Fruit fly (Drosophila melanogaster) whole organism, embryonic: ENCODE results near the gene CG33669.

Experiments
- Blimp-1 ChIP-seq: fragments of 200-800 bp; sonication (Bioruptor generic); optimal IDR thresholded peaks from 3 replicates; lab custom pipeline; 2018; ENCODE audit warnings: missing biosample characterization, missing genetic modification characterization, mild to moderate bottlenecking, moderate library complexity, missing genetic modification reagents
- CG1529 ChIP-seq: fragments of 200-800 bp; sonication (Bioruptor generic); optimal IDR thresholded peaks from 3 replicates; lab custom pipeline; 2018; ENCODE audit warnings: missing biosample characterization, missing genetic modification characterization
- CG31441 ChIP-seq: fragments of 200-800 bp; sonication (Bioruptor generic); IDR thresholded peaks from 2 replicates; pipeline ENCODE4 v1.3.6; 2022; ENCODE audit warnings: missing biosample characterization, missing genetic modification characterization
- Lpt ChIP-seq: fragments of >200 bp; optimal IDR thresholded peaks from 2 replicates; lab custom pipeline; 2018; ENCODE audit warnings: missing biosample characterization, missing genetic modification characterization
- Poxn ChIP-seq: fragments of 200-800 bp; sonication (Bioruptor generic); IDR thresholded peaks from 2 replicates; pipeline ENCODE4 v1.3.6; 2022; ENCODE audit warnings: missing biosample characterization, missing genetic modification characterization
- ham ChIP-seq: fragments of 200-800 bp; sonication (Bioruptor generic); IDR thresholded peaks from 2 replicates; pipeline ENCODE4 v1.3.6; 2022; ENCODE audit warnings: missing biosample characterization, missing genetic modification characterization
- mirr ChIP-seq: fragments of 200-800 bp; sonication (Bioruptor generic); optimal IDR thresholded peaks from 3 replicates; lab custom pipeline; 2018; ENCODE audit warnings: missing biosample characterization, mild to moderate bottlenecking, missing genetic modification characterization

dm6 chrX:6439495-6439894 lies 39.6 kb upstream of the CG33669 start:
- TF ChIP-seq mirr (GFP tag; lab: Kevin White, UChicago) (no peak), Blimp-1 (no peak), ham (GFP tag; lab: Robert Waterston, UW) (no peak), Lpt (GFP tag; lab: Kevin White, UChicago) (no peak), Poxn (no peak), CG1529 (GFP tag; lab: Kevin White, UChicago) (no peak), CG31441 (GFP tag; lab: Robert Waterston, UW) (peak; percentile 36; the same call in 1 of the 2 replicates)
